Worm (Caenorhabditis elegans) whole organism, L1 larva: Measurements from ENCODE around the gene nhr-185.

Source experiments
- ama-1 ChIP-seq: fragments of 150-350 bp; optimal IDR thresholded peaks from 2 replicates; lab custom pipeline; 2014
- ceh-82 ChIP-seq, 3 experiments: fragments of 150-350 bp in 1 of 3; sonication (generic microtip) in 2 of 3; optimal IDR thresholded peaks; 2 replicates each; lab custom pipeline; 2014 to 2017; ENCODE audit warnings: missing biosample characterization in 3 of 3, missing genetic modification characterization in 3 of 3
- fos-1 ChIP-seq: fragments of 150-350 bp; optimal IDR thresholded peaks from 2 replicates; lab custom pipeline; 2014; ENCODE audit warnings: missing biosample characterization, missing genetic modification characterization
- lin-13 ChIP-seq: fragments of 150-350 bp; optimal IDR thresholded peaks from 2 replicates; lab custom pipeline; 2014; ENCODE audit warnings: missing biosample characterization, missing genetic modification reagents, missing genetic modification characterization
- lin-39 ChIP-seq: fragments of 150-350 bp; optimal IDR thresholded peaks from 2 replicates; lab custom pipeline; 2014; ENCODE audit warnings: missing biosample characterization, missing genetic modification reagents, missing genetic modification characterization
- lsy-2 ChIP-seq, 2 experiments: fragments of 150-350 bp; optimal IDR thresholded peaks; 2 replicates each; lab custom pipeline; 2014; ENCODE audit warnings: missing biosample characterization in 2 of 2, missing genetic modification characterization in 2 of 2
- mef-2 ChIP-seq: fragments of 150-350 bp; optimal IDR thresholded peaks from 2 replicates; lab custom pipeline; 2014; ENCODE audit warnings: missing biosample characterization, missing genetic modification characterization
- nhr-19 ChIP-seq: fragments of 200-800 bp; sonication (Bioruptor generic); conservative IDR thresholded peaks from 2 replicates; pipeline ENCODE4 v1.3.6; 2022; ENCODE audit warnings: missing genetic modification characterization, missing compliant biosample characterization
- nhr-237 ChIP-seq: fragments of 150-350 bp; optimal IDR thresholded peaks from 2 replicates; lab custom pipeline; 2014; ENCODE audit warnings: missing biosample characterization, missing genetic modification characterization
- nhr-77 ChIP-seq: fragments of 150-350 bp; optimal IDR thresholded peaks from 2 replicates; lab custom pipeline; 2014; ENCODE audit warnings: missing biosample characterization, missing genetic modification characterization
- pag-3 ChIP-seq: sonication (generic microtip); optimal IDR thresholded peaks from 2 replicates; lab custom pipeline; 2017; ENCODE audit warnings: missing genetic modification characterization, mild to moderate bottlenecking, missing compliant biosample characterization, antibody characterized with exemption, borderline replicate concordance; ENCODE audit not compliant: insufficient read depth
- snpc-4 ChIP-seq: fragments of 150-350 bp; optimal IDR thresholded peaks from 2 replicates; lab custom pipeline; 2014; ENCODE audit warnings: missing biosample characterization, missing genetic modification characterization
- unc-62 ChIP-seq: fragments of 150-350 bp; optimal IDR thresholded peaks from 2 replicates; lab custom pipeline; 2014; ENCODE audit warnings: missing biosample characterization, missing genetic modification reagents, missing genetic modification characterization

ce11 chrV:3889113-3889512 lies 41.9 kb upstream of the nhr-185 start, which contains the start of gene C17E7.13:
- TF ChIP-seq snpc-4 (tag; lab: Kevin White, UChicago) (no peak), ama-1 (lab: Kevin White, UChicago) (no peak), pag-3 (tag; lab: Kevin White, UChicago) (no peak), lin-13 (GFP tag; lab: Kevin White, UChicago) (no peak), nhr-19 (GFP tag; lab: Robert Waterston, UW) (no peak), nhr-77 (no peak), ceh-82 (tag; optimal IDR thresholded peaks at IDR 0.05; lab: Kevin White, UChicago) (no peak), nhr-237 (tag; lab: Kevin White, UChicago) (no peak), mef-2 (tag; lab: Kevin White, UChicago) (no peak), fos-1 (tag; lab: Kevin White, UChicago) (no peak), lsy-2 (tag; optimal IDR thresholded peaks at IDR 0.05; lab: Kevin White, UChicago) (no peak), lin-39 (tag; lab: Kevin White, UChicago) (no peak), unc-62 (GFP tag; lab: Kevin White, UChicago) (no peak)
